Fruit fly (Drosophila melanogaster) whole organism, prepupa: ENCODE results near the gene CG42556.

Experiments
- CG10669 ChIP-seq: fragments of 200-800 bp; sonication (Bioruptor generic); optimal IDR thresholded peaks from 3 replicates; lab custom pipeline; 2018; ENCODE audit warnings: missing biosample characterization, mild to moderate bottlenecking, missing genetic modification characterization, moderate library complexity
- CG11762 ChIP-seq: fragments of 200-800 bp; sonication (Bioruptor generic); optimal IDR thresholded peaks from 3 replicates; lab custom pipeline; 2016; ENCODE audit warnings: missing biosample characterization, missing genetic modification characterization; ENCODE audit not compliant: insufficient read depth
- CG15336 ChIP-seq: fragments of 200-800 bp; sonication (Bioruptor generic); IDR thresholded peaks from 2 replicates; pipeline ENCODE4 v1.3.6; 2022; ENCODE audit warnings: missing biosample characterization, missing genetic modification characterization
- CG1621 ChIP-seq: fragments of 200-800 bp; sonication (Bioruptor generic); optimal IDR thresholded peaks from 3 replicates; lab custom pipeline; 2018; ENCODE audit warnings: missing biosample characterization, mild to moderate bottlenecking, missing genetic modification characterization
- CG3032 ChIP-seq: fragments of 200-800 bp; optimal IDR thresholded peaks from 2 replicates; lab custom pipeline; 2019; ENCODE audit warnings: missing biosample characterization, mild to moderate bottlenecking, missing genetic modification characterization, moderate library complexity
- CG34406 ChIP-seq: fragments of 200-800 bp; sonication (Bioruptor generic); optimal IDR thresholded peaks from 3 replicates; lab custom pipeline; 2016; ENCODE audit warnings: missing biosample characterization, missing genetic modification characterization
- CG6163 ChIP-seq: fragments of 200-800 bp; sonication (Bioruptor generic); IDR thresholded peaks from 3 replicates; pipeline ENCODE4 v1.3.6; 2022; ENCODE audit warnings: missing biosample characterization, missing genetic modification characterization
- CG6792 ChIP-seq: fragments of 200-800 bp; sonication (Bioruptor generic); optimal IDR thresholded peaks from 3 replicates; lab custom pipeline; 2016; ENCODE audit warnings: missing biosample characterization, missing genetic modification characterization
- CG7368 ChIP-seq: fragments of 200-800 bp; sonication (Bioruptor generic); optimal IDR thresholded peaks from 3 replicates; lab custom pipeline; 2016; ENCODE audit warnings: missing biosample characterization, missing genetic modification characterization
- Eip78C ChIP-seq: fragments of 200-800 bp; sonication (Bioruptor generic); peaks from one replicate; lab custom pipeline; 2016; ENCODE audit warnings: missing biosample characterization, missing genetic modification characterization
- Ets21C ChIP-seq: fragments of 200-800 bp; sonication (Bioruptor generic); optimal IDR thresholded peaks from 3 replicates; lab custom pipeline; 2016; ENCODE audit warnings: missing biosample characterization, missing genetic modification characterization
- Gug ChIP-seq: fragments of 200-800 bp; sonication (Bioruptor generic); IDR thresholded peaks from 2 replicates; pipeline ENCODE4 v1.3.6; 2022; ENCODE audit warnings: missing biosample characterization, missing genetic modification characterization
- Hr38 ChIP-seq: sonication (Bioruptor generic); optimal IDR thresholded peaks from 2 replicates; lab custom pipeline; 2016; ENCODE audit warnings: missing biosample characterization, missing genetic modification characterization
- Met ChIP-seq: fragments of 200-800 bp; sonication (Bioruptor generic); optimal IDR thresholded peaks from 3 replicates; lab custom pipeline; 2016; ENCODE audit warnings: missing biosample characterization, missing genetic modification characterization
- Sox102F ChIP-seq: fragments of 200-800 bp; sonication (Bioruptor generic); optimal IDR thresholded peaks from 2 replicates; lab custom pipeline; 2016; ENCODE audit warnings: missing biosample characterization, mild to moderate bottlenecking, missing genetic modification characterization
- cyc ChIP-seq: fragments of 200-800 bp; sonication (Bioruptor generic); optimal IDR thresholded peaks from 3 replicates; lab custom pipeline; 2016; ENCODE audit warnings: missing biosample characterization, missing genetic modification characterization
- dac ChIP-seq: fragments of 200-800 bp; sonication (Bioruptor generic); optimal IDR thresholded peaks from 2 replicates; lab custom pipeline; 2017; ENCODE audit warnings: missing biosample characterization, mild to moderate bottlenecking, missing genetic modification characterization
- dsx ChIP-seq: fragments of 200-800 bp; optimal IDR thresholded peaks from 3 replicates; lab custom pipeline; 2019; ENCODE audit warnings: missing biosample characterization, mild to moderate bottlenecking, missing genetic modification characterization, moderate library complexity; ENCODE audit not compliant: poor library complexity, severe bottlenecking
- fd59A ChIP-seq: fragments of 200-800 bp; sonication (Bioruptor generic); optimal IDR thresholded peaks from 2 replicates; lab custom pipeline; 2017; ENCODE audit warnings: missing biosample characterization, mild to moderate bottlenecking, missing genetic modification characterization, missing genetic modification reagents
- fkh ChIP-seq: fragments of 200-800 bp; sonication (Bioruptor generic); optimal IDR thresholded peaks from 3 replicates; lab custom pipeline; 2017; ENCODE audit warnings: missing biosample characterization, mild to moderate bottlenecking, missing genetic modification characterization, moderate library complexity
- lz ChIP-seq: fragments of 200-800 bp; sonication (Bioruptor generic); optimal IDR thresholded peaks from 3 replicates; lab custom pipeline; 2016; ENCODE audit warnings: missing biosample characterization, missing genetic modification characterization
- salr ChIP-seq, 2 experiments: fragments of 200-800 bp; sonication (Bioruptor generic); optimal IDR thresholded peaks; 3 replicates each; lab custom pipeline; 2016 to 2018; ENCODE audit warnings: missing biosample characterization in 2 of 2, missing genetic modification characterization in 2 of 2, mild to moderate bottlenecking in 1 of 2
- ss ChIP-seq, 2 experiments: fragments of 200-800 bp; sonication (Bioruptor generic); optimal IDR thresholded peaks; 2 replicates in 1 of 2; 3 replicates in 1 of 2; lab custom pipeline; 2017 to 2018; ENCODE audit warnings: mild to moderate bottlenecking in 2 of 2, missing biosample characterization in 2 of 2, missing genetic modification characterization in 2 of 2, moderate library complexity in 1 of 2
- svp ChIP-seq: fragments of 200-800 bp; sonication (Bioruptor generic); peaks from one replicate; lab custom pipeline; 2016; ENCODE audit warnings: missing biosample characterization, missing genetic modification characterization
- topi ChIP-seq: fragments of 200-800 bp; sonication (Bioruptor generic); optimal IDR thresholded peaks from 3 replicates; lab custom pipeline; 2016; ENCODE audit warnings: missing biosample characterization, missing genetic modification characterization
- vri ChIP-seq: fragments of 200-800 bp; sonication (Bioruptor generic); optimal IDR thresholded peaks from 3 replicates; lab custom pipeline; 2016; ENCODE audit warnings: missing biosample characterization, mild to moderate bottlenecking, missing genetic modification characterization

Gene CG42556

DNA sequence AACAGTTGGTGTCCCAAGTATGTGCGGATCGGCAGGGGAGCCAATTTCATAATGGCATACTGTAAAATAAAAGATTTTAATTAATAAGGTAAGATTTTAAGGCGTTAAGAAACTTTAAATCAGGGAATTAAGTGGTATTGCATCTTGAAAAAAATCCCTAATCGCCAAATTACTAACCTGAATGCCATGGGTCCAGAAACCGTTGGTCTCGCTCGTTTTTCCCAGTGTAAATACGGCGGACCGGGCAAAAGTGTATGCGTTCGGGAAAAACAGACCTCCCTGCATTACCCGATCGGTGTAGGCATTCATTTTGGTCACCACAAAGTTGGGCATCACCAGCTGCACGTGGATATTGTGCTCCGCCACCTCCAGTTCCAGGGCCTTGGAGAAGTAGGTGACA lies 46.4 kb upstream of the CG42556 start (continued):
- peak; percentile 61 for TF ChIP-seq Sox102F (GFP tag; lab: Kevin White, UChicago)

dm6 chr2L:16845179-16845578 lies 44.5 kb upstream of the CG42556 start:
- TF ChIP-seq fkh (GFP tag; lab: Kevin White, UChicago) (peak; percentile 13), CG6792 (GFP tag; lab: Kevin White, UChicago) (no peak)

- TF ChIP-seq Met (GFP tag; lab: Kevin White, UChicago) (no peak), CG15336 (peak; percentile 24; the same call in 1 of the 2 replicates), dac (GFP tag; lab: Kevin White, UChicago) (no peak), Hr38 (GFP tag; lab: Kevin White, UChicago) (no peak), ss (GFP tag; optimal IDR thresholded peaks at IDR 0.05; lab: Kevin White, UChicago) (peak in 1 of 2 experiments; percentile 15)
Observed at dm6 chr2L:16846742-16847346, 42.9 kb upstream of the CG42556 start.

- TF ChIP-seq CG7368 (no peak), cyc (GFP tag; lab: Kevin White, UChicago) (no peak), Sox102F (GFP tag; lab: Kevin White, UChicago) (no peak), CG3032 (tag; lab: Kevin White, UChicago) (no peak), CG34406 (GFP tag; lab: Kevin White, UChicago) (no peak), dsx (GFP tag; lab: Kevin White, UChicago) (peak; percentile 67), CG10669 (no peak), fkh (GFP tag; lab: Kevin White, UChicago) (no peak)
Observed at dm6 chr2L:16847948-16848347, 41.8 kb upstream of the CG42556 start.

- no peak for TF ChIP-seq Ets21C (GFP tag; lab: Kevin White, UChicago)
- TF ChIP-seq Met (GFP tag; lab: Kevin White, UChicago) = no peak
- TF ChIP-seq fd59A = no peak
- no peak for TF ChIP-seq vri
- no peak for TF ChIP-seq CG1621 (tag; lab: Kevin White, UChicago)
- no peak for TF ChIP-seq CG11762
- no peak for TF ChIP-seq ss (GFP tag; optimal IDR thresholded peaks at IDR 0.05; lab: Kevin White, UChicago)
- TF ChIP-seq CG3032 (tag; lab: Kevin White, UChicago) = no peak
- no peak for TF ChIP-seq svp (GFP tag; lab: Kevin White, UChicago)
- no peak for TF ChIP-seq CG6792 (GFP tag; lab: Kevin White, UChicago)
- no peak for TF ChIP-seq CG6163
- no peak for TF ChIP-seq salr (GFP tag; optimal IDR thresholded peaks at IDR 0.05; lab: Kevin White, UChicago)
Observed at dm6 chr2L:16848670-16849069, 41.0 kb upstream of the CG42556 start, which contains the start of gene CG13284. TSS of gene CG13284 (minus strand) at chr2L:16848716.

DNA sequence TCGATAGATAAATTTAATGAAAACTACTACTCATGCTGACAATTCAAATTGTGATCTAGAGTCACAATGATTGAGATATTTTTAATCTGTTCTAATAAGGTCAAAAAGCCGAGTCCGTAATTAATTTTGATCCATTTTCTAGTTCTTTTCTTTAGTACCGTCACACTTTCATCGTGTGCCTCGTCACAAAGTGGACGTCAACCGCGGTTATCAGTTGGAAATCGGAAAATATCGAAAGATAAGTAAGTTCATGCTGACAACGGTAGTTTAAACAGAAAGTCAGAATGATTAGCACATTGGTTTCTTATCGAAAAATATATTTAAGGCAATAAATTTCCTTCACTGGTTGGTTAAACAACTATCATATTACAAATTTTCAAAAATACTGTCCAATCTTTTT lies 39.3 kb upstream of the CG42556 start:
- TF ChIP-seq Gug (GFP tag; lab: Robert Waterston, UW) (no peak), lz (no peak), fkh (GFP tag; lab: Kevin White, UChicago) (no peak), CG34406 (GFP tag; lab: Kevin White, UChicago) (no peak)

DNA sequence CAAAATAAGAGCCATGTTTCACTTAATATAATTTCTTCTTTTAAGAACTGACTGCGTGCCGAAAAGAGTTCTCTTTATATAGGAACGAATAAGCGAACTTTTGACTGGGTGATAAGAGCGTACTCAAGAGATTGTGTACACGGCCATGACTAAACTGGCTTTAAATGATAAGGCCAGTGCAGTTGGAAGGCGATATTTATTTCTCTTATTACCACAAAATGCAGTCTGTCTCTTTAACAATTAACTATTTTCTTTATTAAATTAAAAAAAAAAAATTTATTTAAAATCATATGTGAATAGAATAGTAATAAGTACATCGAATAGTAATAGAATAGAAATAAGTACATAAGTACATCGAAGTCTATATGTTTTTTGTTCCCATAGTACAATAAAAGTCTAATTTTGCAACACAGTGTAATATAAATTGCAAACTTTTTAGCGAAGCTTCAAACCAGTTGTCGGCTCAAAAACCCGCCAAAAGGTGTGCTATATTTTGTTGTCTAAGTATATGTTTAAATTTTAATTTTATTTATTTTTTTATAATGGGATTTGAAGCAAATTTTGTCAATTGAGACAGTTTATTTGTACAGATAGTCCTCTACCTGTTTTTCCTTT lies 37.3 kb upstream of the CG42556 start, which contains the start of gene CG31810:
CG31810 (minus strand) TSS at position 51 of the 615 bp plus-strand sequence.
- TF ChIP-seq CG15336 (0 out of 2 replicates have a peak, but pooled peaks have one; percentile 20), Eip78C (peak; percentile 36), topi (no peak)
